Fruit fly (Drosophila melanogaster) whole organism, embryonic: Measurements from ENCODE around the gene amrt.

Experiments used
- CG10209 ChIP-seq: fragments of 200-800 bp; sonication (Bioruptor generic); optimal IDR thresholded peaks from 3 replicates; lab custom pipeline; 2017; ENCODE audit warnings: missing biosample characterization, mild to moderate bottlenecking, missing genetic modification characterization, missing genetic modification reagents
- CG10543 ChIP-seq: fragments of 200-800 bp; sonication (Bioruptor generic); optimal IDR thresholded peaks from 3 replicates; lab custom pipeline; 2017; ENCODE audit warnings: missing biosample characterization, mild to moderate bottlenecking, missing genetic modification characterization, moderate library complexity
- CG10654 ChIP-seq: fragments of 200-800 bp; sonication (Bioruptor generic); optimal IDR thresholded peaks from 2 replicates; lab custom pipeline; 2016; ENCODE audit warnings: missing biosample characterization, missing genetic modification characterization
- CG11560 ChIP-seq: fragments of 200-800 bp; sonication (Bioruptor generic); IDR thresholded peaks from 3 replicates; pipeline ENCODE4 v1.3.6; 2022; ENCODE audit warnings: missing biosample characterization, missing genetic modification characterization
- CG11695 ChIP-seq: fragments of 200-800 bp; sonication (Bioruptor generic); IDR thresholded peaks from 3 replicates; pipeline ENCODE4 v1.3.6; 2022; ENCODE audit warnings: missing biosample characterization, missing genetic modification characterization
- CG12236 ChIP-seq: fragments of 200-800 bp; sonication (Bioruptor generic); optimal IDR thresholded peaks from 2 replicates; lab custom pipeline; 2016; ENCODE audit warnings: missing biosample characterization, missing genetic modification characterization
- CG1233 ChIP-seq: fragments of 200-800 bp; sonication (Bioruptor generic); optimal IDR thresholded peaks from 4 replicates; lab custom pipeline; 2018; ENCODE audit warnings: missing biosample characterization, mild to moderate bottlenecking, missing genetic modification characterization
- CG12769 ChIP-seq: fragments of 200-800 bp; sonication (Bioruptor generic); optimal IDR thresholded peaks from 2 replicates; lab custom pipeline; 2019; ENCODE audit warnings: missing biosample characterization, mild to moderate bottlenecking, missing genetic modification characterization, moderate library complexity
- CG14014 ChIP-seq: fragments of 200-800 bp; sonication (Bioruptor generic); IDR thresholded peaks from 2 replicates; pipeline ENCODE4 v1.3.6; 2022; ENCODE audit warnings: missing biosample characterization, missing genetic modification characterization
- CG14710 ChIP-seq: fragments of 200-800 bp; sonication (Bioruptor generic); optimal IDR thresholded peaks from 3 replicates; lab custom pipeline; 2019; ENCODE audit warnings: missing biosample characterization, mild to moderate bottlenecking, missing genetic modification characterization, moderate library complexity
- CG15601 ChIP-seq: fragments of 200-800 bp; sonication (Bioruptor generic); optimal IDR thresholded peaks from 3 replicates; lab custom pipeline; 2019; ENCODE audit warnings: missing biosample characterization, mild to moderate bottlenecking, missing genetic modification characterization, moderate library complexity
- CG15696 ChIP-seq: fragments of 200-800 bp; sonication (Bioruptor generic); optimal IDR thresholded peaks from 2 replicates; lab custom pipeline; 2019; ENCODE audit warnings: missing biosample characterization, mild to moderate bottlenecking, missing genetic modification characterization, moderate library complexity
- CG17359 ChIP-seq: fragments of 200-800 bp; sonication (Bioruptor generic); optimal IDR thresholded peaks from 3 replicates; lab custom pipeline; 2018; ENCODE audit warnings: missing biosample characterization, mild to moderate bottlenecking, missing genetic modification characterization, moderate library complexity
- CG17385 ChIP-seq: fragments of 200-800 bp; sonication (Bioruptor generic); optimal IDR thresholded peaks from 3 replicates; lab custom pipeline; 2018; ENCODE audit warnings: missing biosample characterization, mild to moderate bottlenecking, missing genetic modification characterization
- CG2678 ChIP-seq: fragments of 200-800 bp; sonication (Bioruptor generic); optimal IDR thresholded peaks from 3 replicates; lab custom pipeline; 2019; ENCODE audit warnings: missing biosample characterization, mild to moderate bottlenecking, missing genetic modification characterization, moderate library complexity
- CG3163 ChIP-seq: fragments of 200-800 bp; sonication (Bioruptor generic); optimal IDR thresholded peaks from 3 replicates; lab custom pipeline; 2016; ENCODE audit warnings: missing biosample characterization, missing genetic modification characterization
- CG4360 ChIP-seq: fragments of 200-800 bp; sonication (Bioruptor generic); IDR thresholded peaks from 2 replicates; pipeline ENCODE4 v1.3.6; 2022; ENCODE audit warnings: missing biosample characterization, missing genetic modification characterization
- CG4820 ChIP-seq: fragments of 200-800 bp; sonication (Bioruptor generic); optimal IDR thresholded peaks from 3 replicates; lab custom pipeline; 2016; ENCODE audit warnings: missing biosample characterization, missing genetic modification characterization
- CG7357 ChIP-seq: fragments of 200-800 bp; sonication (Bioruptor generic); IDR thresholded peaks from 3 replicates; pipeline ENCODE4 v1.3.6; 2022; ENCODE audit warnings: missing biosample characterization, missing genetic modification characterization
- CG7786 ChIP-seq: fragments of 200-800 bp; sonication (Bioruptor generic); optimal IDR thresholded peaks from 2 replicates; lab custom pipeline; 2016; ENCODE audit warnings: missing biosample characterization, missing genetic modification characterization
- CG8089 ChIP-seq: fragments of 200-800 bp; sonication (Bioruptor generic); optimal IDR thresholded peaks from 3 replicates; lab custom pipeline; 2016; ENCODE audit warnings: missing biosample characterization, missing genetic modification characterization
- CG8765 ChIP-seq: fragments of 200-800 bp; sonication (Bioruptor generic); IDR thresholded peaks from 2 replicates; pipeline ENCODE4 v1.3.6; 2022; ENCODE audit warnings: missing biosample characterization, missing genetic modification characterization
- CG9727 ChIP-seq: fragments of 200-800 bp; sonication (Bioruptor generic); optimal IDR thresholded peaks from 3 replicates; lab custom pipeline; 2017; ENCODE audit warnings: missing biosample characterization, mild to moderate bottlenecking, missing genetic modification characterization
- Dref ChIP-seq: fragments of 200-800 bp; sonication (Bioruptor generic); IDR thresholded peaks from 2 replicates; pipeline ENCODE4 v1.3.6; 2022; ENCODE audit warnings: missing biosample characterization, missing genetic modification characterization
- Fer2 ChIP-seq: fragments of 200-800 bp; sonication (Bioruptor generic); optimal IDR thresholded peaks from 2 replicates; lab custom pipeline; 2018; ENCODE audit warnings: missing biosample characterization, mild to moderate bottlenecking, missing genetic modification characterization, moderate library complexity
- GATAe ChIP-seq: fragments of 200-800 bp; sonication (Bioruptor generic); conservative IDR thresholded peaks from 2 replicates; pipeline ENCODE4 v1.3.6; 2022; ENCODE audit warnings: missing biosample characterization, missing genetic modification characterization
- Hr51 ChIP-seq, 2 experiments: fragments of 200-800 bp; sonication (Bioruptor generic); optimal IDR thresholded peaks; 2 replicates in 1 of 2; 3 replicates in 1 of 2; lab custom pipeline; 2016 to 2018; ENCODE audit warnings: missing biosample characterization in 2 of 2, missing genetic modification characterization in 2 of 2, mild to moderate bottlenecking in 1 of 2, moderate library complexity in 1 of 2
- Hr78 ChIP-seq, 2 experiments: fragments of 200-800 bp in 1 of 2; fragments of >200 bp in 1 of 2; sonication (Bioruptor generic) in 1 of 2; optimal IDR thresholded peaks; 2 replicates each; lab custom pipeline; 2017 to 2019; ENCODE audit warnings: missing biosample characterization in 2 of 2, missing genetic modification characterization in 2 of 2, mild to moderate bottlenecking in 1 of 2, moderate library complexity in 1 of 2
- Hsf ChIP-seq: fragments of 200-800 bp; sonication (Bioruptor generic); optimal IDR thresholded peaks from 3 replicates; lab custom pipeline; 2016; ENCODE audit warnings: missing biosample characterization, missing genetic modification characterization
- Jarid2 ChIP-seq: fragments of 200-800 bp; sonication (Bioruptor generic); optimal IDR thresholded peaks from 3 replicates; lab custom pipeline; 2017; ENCODE audit warnings: mild to moderate bottlenecking, missing biosample characterization, missing genetic modification reagents, missing genetic modification characterization
- Mes4 ChIP-seq: fragments of 200-800 bp; sonication (Bioruptor generic); optimal IDR thresholded peaks from 2 replicates; lab custom pipeline; 2016; ENCODE audit warnings: missing biosample characterization, missing genetic modification characterization
- Myb ChIP-seq: fragments of 200-800 bp; sonication (Bioruptor generic); optimal IDR thresholded peaks from 2 replicates; lab custom pipeline; 2016; ENCODE audit warnings: missing biosample characterization, missing genetic modification characterization
- Optix ChIP-seq: fragments of 200-800 bp; sonication (Bioruptor generic); IDR thresholded peaks from 3 replicates; pipeline ENCODE4 v1.3.6; 2022; ENCODE audit warnings: missing biosample characterization, missing genetic modification characterization
- Pdp1 ChIP-seq, 2 experiments: fragments of 200-800 bp; sonication (Bioruptor generic); optimal IDR thresholded peaks; 3 replicates each; lab custom pipeline; 2016; ENCODE audit warnings: missing biosample characterization in 2 of 2, missing genetic modification characterization in 2 of 2, mild to moderate bottlenecking in 1 of 2, moderate library complexity in 1 of 2
- Rfx ChIP-seq: fragments of 200-800 bp; sonication (Bioruptor generic); IDR thresholded peaks from 2 replicates; pipeline ENCODE4 v1.3.6; 2022; ENCODE audit warnings: missing biosample characterization, missing genetic modification characterization
- Trl ChIP-seq, 3 experiments: fragments of >200 bp in 2 of 3; fragments of 200-800 bp in 1 of 3; sonication (Bioruptor generic) in 1 of 3; optimal IDR thresholded peaks; 2 replicates in 1 of 3; 3 replicates in 2 of 3; lab custom pipeline; 2016 to 2017; ENCODE audit warnings: missing biosample characterization in 1 of 3, missing genetic modification characterization in 1 of 3
- aop ChIP-seq: fragments of 200-800 bp; sonication (Bioruptor generic); IDR thresholded peaks from 2 replicates; pipeline ENCODE4 v1.3.6; 2022; ENCODE audit warnings: missing biosample characterization, missing genetic modification characterization
- bab2 ChIP-seq: fragments of 200-800 bp; sonication (Bioruptor generic); optimal IDR thresholded peaks from 2 replicates; lab custom pipeline; 2016; ENCODE audit warnings: missing biosample characterization, missing genetic modification characterization
- bigmax ChIP-seq: fragments of 200-800 bp; sonication (Bioruptor generic); optimal IDR thresholded peaks from 2 replicates; lab custom pipeline; 2018; ENCODE audit warnings: missing biosample characterization, mild to moderate bottlenecking, missing genetic modification characterization
- cg ChIP-seq: fragments of 200-800 bp; sonication (Bioruptor generic); optimal IDR thresholded peaks from 3 replicates; lab custom pipeline; 2019; ENCODE audit warnings: missing biosample characterization, mild to moderate bottlenecking, missing genetic modification characterization, moderate library complexity
- da ChIP-seq: fragments of 200-800 bp; sonication (Bioruptor generic); optimal IDR thresholded peaks from 2 replicates; lab custom pipeline; 2016; ENCODE audit warnings: missing biosample characterization, missing genetic modification characterization
- dmrt11E ChIP-seq: fragments of 200-800 bp; sonication (Bioruptor generic); optimal IDR thresholded peaks from 3 replicates; lab custom pipeline; 2018; ENCODE audit warnings: missing biosample characterization, mild to moderate bottlenecking, missing genetic modification characterization, moderate library complexity
- lola ChIP-seq, 3 experiments: fragments of >200 bp in 2 of 3; fragments of 200-800 bp in 1 of 3; sonication (Bioruptor generic) in 1 of 3; optimal IDR thresholded peaks; 2 replicates each; lab custom pipeline; 2017 to 2019; ENCODE audit warnings: missing biosample characterization in 3 of 3, missing genetic modification characterization in 3 of 3, mild to moderate bottlenecking in 1 of 3, moderate library complexity in 1 of 3
- pita ChIP-seq: fragments of 200-800 bp; sonication (Bioruptor generic); optimal IDR thresholded peaks from 2 replicates; lab custom pipeline; 2017; ENCODE audit warnings: missing biosample characterization, mild to moderate bottlenecking, missing genetic modification characterization
- rib ChIP-seq: fragments of 200-800 bp; sonication (Bioruptor generic); IDR thresholded peaks from 2 replicates; pipeline ENCODE4 v1.3.6; 2022; ENCODE audit warnings: missing biosample characterization, missing genetic modification characterization
- row ChIP-seq: fragments of 200-800 bp; sonication (Bioruptor generic); IDR thresholded peaks from 3 replicates; pipeline ENCODE4 v1.3.6; 2022; ENCODE audit warnings: missing biosample characterization, missing genetic modification characterization
- sna ChIP-seq: fragments of 200-800 bp; sonication (Bioruptor generic); IDR thresholded peaks from 2 replicates; pipeline ENCODE4 v1.3.6; 2022; ENCODE audit warnings: missing biosample characterization, missing genetic modification characterization; ENCODE audit not compliant: partially characterized antibody
- sob ChIP-seq: fragments of 200-800 bp; sonication (Bioruptor generic); IDR thresholded peaks from 2 replicates; pipeline ENCODE4 v1.3.6; 2022; ENCODE audit warnings: missing biosample characterization, missing genetic modification characterization

Gene amrt

dm6 chrX:13781739-13782502, at the start of gene amrt, which contains the start of gene CtsB (continued):
- TF ChIP-seq CG10209, result peak; percentile 48
- peak; percentile 9 for TF ChIP-seq CG15601 (tag; lab: Kevin White, UChicago)
- TF ChIP-seq aop (GFP tag; lab: Robert Waterston, UW), result no peak
- TF ChIP-seq Pdp1 (GFP tag; optimal IDR thresholded peaks at IDR 0.05; lab: Kevin White, UChicago), result peak; percentile 57 to 61
- peak; percentile 55 for TF ChIP-seq Dref (GFP tag; lab: Robert Waterston, UW)
- TF ChIP-seq da, result no peak
- TF ChIP-seq bab2 (GFP tag; lab: Kevin White, UChicago), result peak; percentile 52
- TF ChIP-seq Mes4 (GFP tag; lab: Kevin White, UChicago), result peak; percentile 37
- peak; percentile 21 for TF ChIP-seq CG17385
- peak; percentile 50 for TF ChIP-seq CG7786 (GFP tag; lab: Kevin White, UChicago)
- no peak for TF ChIP-seq CG7357 (GFP tag; lab: Robert Waterston, UW)
- TF ChIP-seq CG10543 (GFP tag; lab: Kevin White, UChicago), result peak; percentile 54
- peak; percentile 76 for TF ChIP-seq sna (GFP tag; lab: Robert Waterston, UW)
- TF ChIP-seq CG14710 (tag; lab: Kevin White, UChicago), result peak; percentile 100
- peak; percentile 37 for TF ChIP-seq CG1233 (GFP tag; lab: Kevin White, UChicago)
- peak; percentile 49 for TF ChIP-seq CG15696 (tag; lab: Kevin White, UChicago)
- peak; percentile 48 for TF ChIP-seq Hsf (GFP tag; lab: Kevin White, UChicago)
- TF ChIP-seq Jarid2 (GFP tag; lab: Kevin White, UChicago), result peak; percentile 37
- peak; percentile 61; the same call in 1 of the 2 replicates for TF ChIP-seq GATAe (GFP tag; lab: Robert Waterston, UW)
- 0 out of 2 replicates have a peak, but pooled peaks have one; percentile 30 for TF ChIP-seq sob (GFP tag; lab: Robert Waterston, UW)
- TF ChIP-seq Hr51 (GFP tag; optimal IDR thresholded peaks at IDR 0.05; lab: Kevin White, UChicago), result peak in 1 of 2 experiments; percentile 26
- peak; percentile 59 for TF ChIP-seq CG12769 (tag; lab: Kevin White, UChicago)
- peak; percentile 52 for TF ChIP-seq Myb
- TF ChIP-seq CG9727, result peak; percentile 47
- TF ChIP-seq Optix (GFP tag; lab: Robert Waterston, UW), result no peak
- TF ChIP-seq Fer2, result peak; percentile 0
- peak; percentile 85 for TF ChIP-seq CG17359 (tag; lab: Kevin White, UChicago)
- TF ChIP-seq lola (GFP tag; optimal IDR thresholded peaks at IDR 0.05; lab: Kevin White, UChicago), result peak in 1 of 3 experiments; percentile 42
- TF ChIP-seq rib (GFP tag; lab: Robert Waterston, UW), result no peak
- no peak for TF ChIP-seq CG11695 (GFP tag; lab: Robert Waterston, UW)
- no peak for TF ChIP-seq bigmax (GFP tag; lab: Kevin White, UChicago)
- no peak for TF ChIP-seq CG10654
- TF ChIP-seq CG8089 (GFP tag; lab: Kevin White, UChicago), result peak; percentile 46
- peak; percentile 60 for TF ChIP-seq CG2678 (tag; lab: Kevin White, UChicago)
- TF ChIP-seq cg, result no peak
- peak; percentile 46; the same call in 1 of the 3 replicates for TF ChIP-seq CG11560
- peak; percentile 94 for TF ChIP-seq row (GFP tag; lab: Robert Waterston, UW)
- TF ChIP-seq pita (GFP tag; lab: Kevin White, UChicago), result no peak
- peak; percentile 71; the same call in 1 of the 2 replicates for TF ChIP-seq Rfx (GFP tag; lab: Robert Waterston, UW)
- no peak for TF ChIP-seq CG12236
- peak in 1 of 2 experiments; percentile 25 for TF ChIP-seq Trl (optimal IDR thresholded peaks at IDR 0.05; lab: Kevin White, UChicago)
- peak; percentile 65 for TF ChIP-seq Trl (GFP tag; optimal IDR thresholded peaks at IDR 0.05; lab: Kevin White, UChicago)
- TF ChIP-seq Hr78 (GFP tag; optimal IDR thresholded peaks at IDR 0.05; lab: Kevin White, UChicago), result no peak
- TF ChIP-seq CG4820 (GFP tag; lab: Kevin White, UChicago), result peak; percentile 2
- no peak for TF ChIP-seq CG4360 (GFP tag; lab: Robert Waterston, UW)
- TF ChIP-seq CG8765 (GFP tag; lab: Robert Waterston, UW), result no peak
- peak; percentile 88 for TF ChIP-seq CG3163 (GFP tag; lab: Kevin White, UChicago)
- peak; percentile 28 for TF ChIP-seq dmrt11E
- TF ChIP-seq CG14014, result no peak
